Fruit fly (Drosophila melanogaster) whole organism, embryonic: ENCODE results near the gene Fnta.

Source experiments
- Adf1 ChIP-seq: fragments of 200-800 bp; sonication (Bioruptor generic); IDR thresholded peaks from 2 replicates; pipeline ENCODE4 v1.3.6; 2022; ENCODE audit warnings: missing biosample characterization, missing genetic modification characterization
- Aef1 ChIP-seq: fragments of 200-800 bp; sonication (Bioruptor generic); IDR thresholded peaks from 3 replicates; pipeline ENCODE4 v1.3.6; 2022; ENCODE audit warnings: missing biosample characterization, missing genetic modification characterization
- Atf6 ChIP-seq: fragments of 200-800 bp; sonication (Bioruptor generic); IDR thresholded peaks from 2 replicates; pipeline ENCODE4 v1.3.6; 2022; ENCODE audit warnings: missing biosample characterization, missing genetic modification characterization
- CG10565 ChIP-seq: fragments of 200-800 bp; sonication (Bioruptor generic); optimal IDR thresholded peaks from 3 replicates; lab custom pipeline; 2016; ENCODE audit warnings: missing biosample characterization, mild to moderate bottlenecking, missing genetic modification characterization
- CG10959 ChIP-seq: fragments of 200-800 bp; sonication (Bioruptor generic); IDR thresholded peaks from 2 replicates; pipeline ENCODE4 v1.3.6; 2022; ENCODE audit warnings: missing biosample characterization, missing genetic modification characterization
- CG11696 ChIP-seq: fragments of 200-800 bp; sonication (Bioruptor generic); IDR thresholded peaks from 2 replicates; pipeline ENCODE4 v1.3.6; 2022; ENCODE audit warnings: missing biosample characterization, missing genetic modification characterization
- CG13123 ChIP-seq: fragments of 200-800 bp; sonication (Bioruptor generic); optimal IDR thresholded peaks from 2 replicates; lab custom pipeline; 2016; ENCODE audit warnings: missing biosample characterization, missing genetic modification characterization
- CG14014 ChIP-seq: fragments of 200-800 bp; sonication (Bioruptor generic); IDR thresholded peaks from 2 replicates; pipeline ENCODE4 v1.3.6; 2022; ENCODE audit warnings: missing biosample characterization, missing genetic modification characterization
- CG14667 ChIP-seq: fragments of 200-800 bp; sonication (Bioruptor generic); IDR thresholded peaks from 2 replicates; pipeline ENCODE4 v1.3.6; 2022; ENCODE audit warnings: missing biosample characterization, missing genetic modification characterization
- CG15601 ChIP-seq: fragments of 200-800 bp; sonication (Bioruptor generic); optimal IDR thresholded peaks from 3 replicates; lab custom pipeline; 2019; ENCODE audit warnings: missing biosample characterization, mild to moderate bottlenecking, missing genetic modification characterization, moderate library complexity
- CG16863 ChIP-seq: fragments of 200-800 bp; sonication (Bioruptor generic); optimal IDR thresholded peaks from 3 replicates; lab custom pipeline; 2016; ENCODE audit warnings: missing biosample characterization, missing genetic modification characterization
- CG17802 ChIP-seq: fragments of 200-800 bp; sonication (Bioruptor generic); optimal IDR thresholded peaks from 2 replicates; lab custom pipeline; 2018; ENCODE audit warnings: missing biosample characterization, mild to moderate bottlenecking, missing genetic modification characterization, moderate library complexity
- CG18619 ChIP-seq: fragments of 200-800 bp; sonication (Bioruptor generic); optimal IDR thresholded peaks from 3 replicates; lab custom pipeline; 2017; ENCODE audit warnings: missing biosample characterization, mild to moderate bottlenecking, missing genetic modification characterization
- CG3065 ChIP-seq: fragments of 200-800 bp; sonication (Bioruptor generic); optimal IDR thresholded peaks from 2 replicates; lab custom pipeline; 2016; ENCODE audit warnings: missing biosample characterization, missing genetic modification characterization
- CG31441 ChIP-seq: fragments of 200-800 bp; sonication (Bioruptor generic); IDR thresholded peaks from 2 replicates; pipeline ENCODE4 v1.3.6; 2022; ENCODE audit warnings: missing biosample characterization, missing genetic modification characterization
- CG32772 ChIP-seq: fragments of 200-800 bp; sonication (Bioruptor generic); IDR thresholded peaks from 2 replicates; pipeline ENCODE4 v1.3.6; 2022; ENCODE audit warnings: missing biosample characterization, missing genetic modification characterization
- CG33557 ChIP-seq: fragments of 200-800 bp; sonication (Bioruptor generic); optimal IDR thresholded peaks from 2 replicates; lab custom pipeline; 2019; ENCODE audit warnings: missing biosample characterization, mild to moderate bottlenecking, missing genetic modification characterization, moderate library complexity
- CG4360 ChIP-seq: fragments of 200-800 bp; sonication (Bioruptor generic); IDR thresholded peaks from 2 replicates; pipeline ENCODE4 v1.3.6; 2022; ENCODE audit warnings: missing biosample characterization, missing genetic modification characterization
- CG6272 ChIP-seq: fragments of 200-800 bp; sonication (Bioruptor generic); IDR thresholded peaks from 2 replicates; pipeline ENCODE4 v1.3.6; 2022; ENCODE audit warnings: missing biosample characterization, missing genetic modification characterization
- CG7928 ChIP-seq: fragments of 200-800 bp; sonication (Bioruptor generic); optimal IDR thresholded peaks from 2 replicates; lab custom pipeline; 2017; ENCODE audit warnings: missing biosample characterization, mild to moderate bottlenecking, missing genetic modification characterization
- D ChIP-seq, 2 experiments: fragments of 200-800 bp in 1 of 2; fragments of >200 bp in 1 of 2; sonication (Bioruptor generic) in 1 of 2; optimal IDR thresholded peaks; 2 replicates in 1 of 2; 3 replicates in 1 of 2; lab custom pipeline; 2017; ENCODE audit warnings: mild to moderate bottlenecking in 1 of 2, missing biosample characterization in 1 of 2, missing genetic modification characterization in 1 of 2, missing genetic modification reagents in 1 of 2
- Dfd ChIP-seq, 2 experiments: fragments of >200 bp; optimal IDR thresholded peaks; 2 replicates each; lab custom pipeline; 2017; ENCODE audit warnings: missing biosample characterization in 2 of 2, missing genetic modification characterization in 2 of 2
- Dref ChIP-seq: fragments of 200-800 bp; sonication (Bioruptor generic); IDR thresholded peaks from 2 replicates; pipeline ENCODE4 v1.3.6; 2022; ENCODE audit warnings: missing biosample characterization, missing genetic modification characterization
- Hmr ChIP-seq: fragments of 200-800 bp; sonication (Bioruptor generic); optimal IDR thresholded peaks from 3 replicates; lab custom pipeline; 2017; ENCODE audit warnings: mild to moderate bottlenecking, missing biosample characterization, missing genetic modification reagents, missing genetic modification characterization
- MESR4 ChIP-seq: fragments of 200-800 bp; sonication (Bioruptor generic); optimal IDR thresholded peaks from 2 replicates; lab custom pipeline; 2018; ENCODE audit warnings: missing biosample characterization, mild to moderate bottlenecking, missing genetic modification characterization, moderate library complexity
- Nf-YA ChIP-seq: fragments of 200-800 bp; sonication (Bioruptor generic); IDR thresholded peaks from 2 replicates; pipeline ENCODE4 v1.3.6; 2022; ENCODE audit warnings: missing biosample characterization, missing genetic modification characterization
- Pdp1 ChIP-seq, 2 experiments: fragments of 200-800 bp; sonication (Bioruptor generic); optimal IDR thresholded peaks; 3 replicates each; lab custom pipeline; 2016; ENCODE audit warnings: missing biosample characterization in 2 of 2, missing genetic modification characterization in 2 of 2, mild to moderate bottlenecking in 1 of 2, moderate library complexity in 1 of 2
- Side ChIP-seq: fragments of 200-800 bp; sonication (Bioruptor generic); optimal IDR thresholded peaks from 2 replicates; lab custom pipeline; 2016; ENCODE audit warnings: missing biosample characterization, missing genetic modification characterization
- Xbp1 ChIP-seq: fragments of 200-800 bp; sonication (Bioruptor generic); optimal IDR thresholded peaks from 3 replicates; lab custom pipeline; 2016; ENCODE audit warnings: missing biosample characterization, mild to moderate bottlenecking, missing genetic modification characterization
- abd-A ChIP-seq: fragments of 200-800 bp; sonication (Bioruptor generic); optimal IDR thresholded peaks from 3 replicates; lab custom pipeline; 2019; ENCODE audit warnings: missing biosample characterization, mild to moderate bottlenecking, missing genetic modification characterization, moderate library complexity
- az2 ChIP-seq: fragments of 200-800 bp; sonication (Bioruptor generic); optimal IDR thresholded peaks from 3 replicates; lab custom pipeline; 2016; ENCODE audit warnings: missing biosample characterization, missing genetic modification characterization
- bbx ChIP-seq: fragments of 200-800 bp; sonication (Bioruptor generic); IDR thresholded peaks from 2 replicates; pipeline ENCODE4 v1.3.6; 2022; ENCODE audit warnings: missing biosample characterization, missing genetic modification characterization; ENCODE audit not compliant: partially characterized antibody
- bcd ChIP-seq: fragments of 200-800 bp; sonication (Bioruptor generic); optimal IDR thresholded peaks from 2 replicates; lab custom pipeline; 2017; ENCODE audit warnings: missing biosample characterization, mild to moderate bottlenecking, missing genetic modification characterization
- br ChIP-seq: fragments of >200 bp; optimal IDR thresholded peaks from 2 replicates; lab custom pipeline; 2017
- caup ChIP-seq: fragments of 200-800 bp; sonication (Bioruptor generic); optimal IDR thresholded peaks from 3 replicates; lab custom pipeline; 2017; ENCODE audit warnings: missing biosample characterization, mild to moderate bottlenecking, missing genetic modification characterization, moderate library complexity; ENCODE audit not compliant: severe bottlenecking
- chif ChIP-seq, 2 experiments: fragments of 200-800 bp; sonication (Bioruptor generic); optimal IDR thresholded peaks; 3 replicates each; lab custom pipeline; 2016; ENCODE audit warnings: missing biosample characterization in 2 of 2, missing genetic modification characterization in 2 of 2
- esg ChIP-seq: fragments of 200-800 bp; sonication (Bioruptor generic); conservative IDR thresholded peaks from 2 replicates; pipeline ENCODE4 v1.3.6; 2022; ENCODE audit warnings: missing biosample characterization, missing genetic modification characterization
- eyg ChIP-seq: fragments of 200-800 bp; sonication (Bioruptor generic); optimal IDR thresholded peaks from 3 replicates; lab custom pipeline; 2016; ENCODE audit warnings: missing biosample characterization, missing genetic modification characterization
- fu2 ChIP-seq: fragments of 200-800 bp; sonication (Bioruptor generic); optimal IDR thresholded peaks from 2 replicates; lab custom pipeline; 2016; ENCODE audit warnings: missing biosample characterization, missing genetic modification characterization
- grn ChIP-seq: fragments of 200-800 bp; sonication (Bioruptor generic); optimal IDR thresholded peaks from 3 replicates; lab custom pipeline; 2017; ENCODE audit warnings: missing biosample characterization, missing genetic modification characterization
- ind ChIP-seq: fragments of 200-800 bp; sonication (Bioruptor generic); optimal IDR thresholded peaks from 3 replicates; lab custom pipeline; 2016; ENCODE audit warnings: missing biosample characterization, missing genetic modification characterization
- mam ChIP-seq: fragments of 200-800 bp; sonication (Bioruptor generic); optimal IDR thresholded peaks from 3 replicates; lab custom pipeline; 2016; ENCODE audit warnings: missing biosample characterization, missing genetic modification characterization
- mld ChIP-seq: fragments of 200-800 bp; sonication (Bioruptor generic); IDR thresholded peaks from 3 replicates; pipeline ENCODE4 v1.3.6; 2022; ENCODE audit warnings: missing biosample characterization, missing genetic modification characterization; ENCODE audit not compliant: partially characterized antibody
- pnt ChIP-seq: fragments of 200-800 bp; sonication (Bioruptor generic); optimal IDR thresholded peaks from 3 replicates; lab custom pipeline; 2016; ENCODE audit warnings: missing biosample characterization, missing genetic modification characterization
- sens ChIP-seq: fragments of 200-800 bp; sonication (Bioruptor generic); peaks from one replicate; lab custom pipeline; 2016; ENCODE audit warnings: missing biosample characterization, missing genetic modification characterization
- slp2 ChIP-seq: fragments of 200-800 bp; sonication (Bioruptor generic); optimal IDR thresholded peaks from 2 replicates; lab custom pipeline; 2016; ENCODE audit warnings: missing biosample characterization, missing genetic modification characterization
- sqz ChIP-seq: fragments of 200-800 bp; sonication (Bioruptor generic); optimal IDR thresholded peaks from 3 replicates; lab custom pipeline; 2018; ENCODE audit warnings: missing biosample characterization, mild to moderate bottlenecking, missing genetic modification characterization
- sr ChIP-seq: fragments of 200-800 bp; sonication (Bioruptor generic); IDR thresholded peaks from 3 replicates; pipeline ENCODE4 v1.3.6; 2022; ENCODE audit warnings: missing biosample characterization, missing genetic modification characterization
- stwl ChIP-seq: fragments of 200-800 bp; sonication (Bioruptor generic); optimal IDR thresholded peaks from 3 replicates; lab custom pipeline; 2018; ENCODE audit warnings: missing biosample characterization, mild to moderate bottlenecking, missing genetic modification characterization, moderate library complexity
- sug ChIP-seq: fragments of 200-800 bp; optimal IDR thresholded peaks from 2 replicates; lab custom pipeline; 2019; ENCODE audit warnings: missing biosample characterization, mild to moderate bottlenecking, missing genetic modification characterization, moderate library complexity
- tio ChIP-seq: fragments of 200-800 bp; sonication (Bioruptor generic); optimal IDR thresholded peaks from 2 replicates; lab custom pipeline; 2017; ENCODE audit warnings: missing biosample characterization, missing genetic modification characterization, inconsistent platforms
- vvl ChIP-seq: fragments of 200-800 bp; sonication (Bioruptor generic); IDR thresholded peaks from 2 replicates; pipeline ENCODE4 v1.3.6; 2022; ENCODE audit warnings: missing biosample characterization, missing genetic modification characterization

Fnta gene

dm6 chr2L:4846629-4847125 is 16.2 kb upstream of the Fnta start:
- TF ChIP-seq CG3065 (GFP tag; lab: Kevin White, UChicago) (no peak), ind (no peak), caup (GFP tag; lab: Kevin White, UChicago) (no peak), CG14667 (GFP tag; lab: Robert Waterston, UW) (no peak), grn (GFP tag; lab: Kevin White, UChicago) (no peak), CG11696 (GFP tag; lab: Robert Waterston, UW) (no peak), Adf1 (GFP tag; lab: Robert Waterston, UW) (peak; percentile 95), CG17802 (no peak), Atf6 (no peak), vvl (no peak), Side (GFP tag; lab: Kevin White, UChicago) (no peak), sr (GFP tag; lab: Robert Waterston, UW) (0 out of 3 replicates have a peak, but pooled peaks have one; percentile 54), bcd (GFP tag; lab: Kevin White, UChicago) (no peak), CG18619 (GFP tag; lab: Kevin White, UChicago) (no peak), mld (GFP tag; lab: Robert Waterston, UW) (0 out of 3 replicates have a peak, but pooled peaks have one; percentile 22), MESR4 (GFP tag; lab: Kevin White, UChicago) (peak; percentile 49), Nf-YA (GFP tag; lab: Robert Waterston, UW) (no peak), eyg (GFP tag; lab: Kevin White, UChicago) (no peak), chif (GFP tag; optimal IDR thresholded peaks at IDR 0.05; lab: Kevin White, UChicago) (no peak), CG13123 (GFP tag; lab: Kevin White, UChicago) (no peak), CG31441 (no peak), CG14014 (GFP tag; lab: Robert Waterston, UW) (no peak), CG10959 (no peak), CG16863 (GFP tag; lab: Kevin White, UChicago) (no peak), az2 (GFP tag; lab: Kevin White, UChicago) (no peak), CG32772 (GFP tag; lab: Robert Waterston, UW) (no peak), Hmr (GFP tag; lab: Kevin White, UChicago) (no peak), Pdp1 (GFP tag; optimal IDR thresholded peaks at IDR 0.05; lab: Kevin White, UChicago) (peak in 1 of 2 experiments; percentile 71), stwl (tag; lab: Kevin White, UChicago) (no peak), CG15601 (peak; percentile 23), CG6272 (no peak), sqz (peak; percentile 41), sug (peak; percentile 32), esg (no peak), br (lab: Kevin White, UChicago) (no peak), CG4360 (peak; percentile 84), Aef1 (peak; percentile 11; the same call in 1 of the 3 replicates), fu2 (no peak), Xbp1 (GFP tag; lab: Kevin White, UChicago) (no peak), bbx (GFP tag; lab: Robert Waterston, UW) (no peak), tio (GFP tag; lab: Kevin White, UChicago) (no peak), mam (GFP tag; lab: Kevin White, UChicago) (no peak), sens (GFP tag; lab: Kevin White, UChicago) (peak; percentile 52), pnt (GFP tag; lab: Kevin White, UChicago) (no peak), abd-A (no peak), D (optimal IDR thresholded peaks at IDR 0.05; lab: Kevin White, UChicago) (no peak), D (GFP tag; optimal IDR thresholded peaks at IDR 0.05; lab: Kevin White, UChicago) (no peak), CG33557 (GFP tag; lab: Kevin White, UChicago) (no peak), CG10565 (GFP tag; lab: Kevin White, UChicago) (no peak), Dfd (GFP tag; optimal IDR thresholded peaks at IDR 0.05; lab: Kevin White, UChicago) (no peak), slp2 (GFP tag; lab: Kevin White, UChicago) (no peak), Dref (GFP tag; lab: Robert Waterston, UW) (no peak), CG7928 (GFP tag; lab: Kevin White, UChicago) (no peak)
